Fruit fly (Drosophila melanogaster) whole organism, pupa: ENCODE measurements around the gene Dtg.

ENCODE experiments used
- CG10348 ChIP-seq: fragments of 200-800 bp; sonication (Bioruptor generic); IDR thresholded peaks from 2 replicates; pipeline ENCODE4 v1.3.6; 2022; ENCODE audit warnings: missing biosample characterization, missing genetic modification characterization
- CG12605 ChIP-seq: fragments of 200-800 bp; sonication (Bioruptor generic); IDR thresholded peaks from 2 replicates; pipeline ENCODE4 v1.3.6; 2022; ENCODE audit warnings: missing biosample characterization, missing genetic modification characterization
- CG13204 ChIP-seq: fragments of 200-800 bp; sonication (Bioruptor generic); optimal IDR thresholded peaks from 2 replicates; lab custom pipeline; 2018; ENCODE audit warnings: missing biosample characterization, mild to moderate bottlenecking, missing genetic modification characterization, moderate library complexity
- CG14655 ChIP-seq: fragments of 200-800 bp; sonication (Bioruptor generic); optimal IDR thresholded peaks from 3 replicates; lab custom pipeline; 2017; ENCODE audit warnings: mild to moderate bottlenecking, missing biosample characterization, missing genetic modification reagents, missing genetic modification characterization
- CG15710 ChIP-seq: fragments of 200-800 bp; sonication (Bioruptor generic); optimal IDR thresholded peaks from 2 replicates; lab custom pipeline; 2018; ENCODE audit warnings: missing biosample characterization, mild to moderate bottlenecking, missing genetic modification characterization, moderate library complexity
- CG17806 ChIP-seq: fragments of 200-800 bp; sonication (Bioruptor generic); optimal IDR thresholded peaks from 2 replicates; lab custom pipeline; 2018; ENCODE audit warnings: missing biosample characterization, mild to moderate bottlenecking, missing genetic modification characterization, moderate library complexity
- CG32121 ChIP-seq: fragments of 200-800 bp; sonication (Bioruptor generic); IDR thresholded peaks from 2 replicates; pipeline ENCODE4 v1.3.6; 2022; ENCODE audit warnings: missing biosample characterization, missing genetic modification characterization
- CG34367 ChIP-seq: fragments of 200-800 bp; sonication (Bioruptor generic); optimal IDR thresholded peaks from 2 replicates; lab custom pipeline; 2018; ENCODE audit warnings: missing biosample characterization, mild to moderate bottlenecking, missing genetic modification characterization
- CG4496 ChIP-seq: fragments of 200-800 bp; sonication (Bioruptor generic); IDR thresholded peaks from 3 replicates; pipeline ENCODE4 v1.3.6; 2022; ENCODE audit warnings: missing biosample characterization, missing genetic modification characterization
- CG8159 ChIP-seq: fragments of 200-800 bp; sonication (Bioruptor generic); optimal IDR thresholded peaks from 3 replicates; lab custom pipeline; 2018; ENCODE audit warnings: missing biosample characterization, mild to moderate bottlenecking, missing genetic modification characterization, moderate library complexity
- CG8301 ChIP-seq: fragments of 200-800 bp; sonication (Bioruptor generic); optimal IDR thresholded peaks from 2 replicates; lab custom pipeline; 2018; ENCODE audit warnings: missing biosample characterization, mild to moderate bottlenecking, missing genetic modification characterization
- CG9948 ChIP-seq: fragments of 200-800 bp; sonication (Bioruptor generic); optimal IDR thresholded peaks from 2 replicates; lab custom pipeline; 2018; ENCODE audit warnings: missing biosample characterization, mild to moderate bottlenecking, missing genetic modification characterization, moderate library complexity
- D1 ChIP-seq: fragments of 200-800 bp; sonication (Bioruptor generic); optimal IDR thresholded peaks from 2 replicates; lab custom pipeline; 2018; ENCODE audit warnings: missing biosample characterization, mild to moderate bottlenecking, missing genetic modification characterization, moderate library complexity
- EcR ChIP-seq: fragments of 200-800 bp; sonication (Bioruptor generic); optimal IDR thresholded peaks from 3 replicates; lab custom pipeline; 2019; ENCODE audit warnings: missing biosample characterization, missing genetic modification characterization, mild to moderate bottlenecking, moderate library complexity, missing genetic modification reagents
- Ets98B ChIP-seq: fragments of 200-800 bp; sonication (Bioruptor generic); IDR thresholded peaks from 2 replicates; pipeline ENCODE4 v1.3.6; 2022; ENCODE audit warnings: missing biosample characterization, missing genetic modification characterization
- Pif1A ChIP-seq: fragments of 200-800 bp; sonication (Bioruptor generic); optimal IDR thresholded peaks from 3 replicates; lab custom pipeline; 2016; ENCODE audit warnings: missing biosample characterization, missing genetic modification characterization
- Pif1B ChIP-seq: fragments of 200-800 bp; sonication (Bioruptor generic); optimal IDR thresholded peaks from 3 replicates; lab custom pipeline; 2016; ENCODE audit warnings: missing biosample characterization, missing genetic modification characterization
- Snoo ChIP-seq: fragments of 200-800 bp; sonication (Bioruptor generic); optimal IDR thresholded peaks from 3 replicates; lab custom pipeline; 2017; ENCODE audit warnings: missing biosample characterization, mild to moderate bottlenecking, missing genetic modification characterization, inconsistent platforms
- fd96Ca ChIP-seq: fragments of 200-800 bp; sonication (Bioruptor generic); IDR thresholded peaks from 3 replicates; pipeline ENCODE4 v1.3.6; 2022; ENCODE audit warnings: missing biosample characterization, missing genetic modification characterization
- gl ChIP-seq: fragments of 200-800 bp; sonication (Bioruptor generic); optimal IDR thresholded peaks from 2 replicates; lab custom pipeline; 2018; ENCODE audit warnings: missing biosample characterization, mild to moderate bottlenecking, missing genetic modification characterization
- rn ChIP-seq: fragments of 200-800 bp; sonication (Bioruptor generic); IDR thresholded peaks from 2 replicates; pipeline ENCODE4 v1.3.6; 2022; ENCODE audit warnings: missing biosample characterization, missing genetic modification characterization

Dtg gene

dm6 chr3R:12688116-12688515 lies 40.3 kb downstream of the Dtg start:
- TF ChIP-seq Snoo (no peak), CG15710 (tag; lab: Kevin White, UChicago) (no peak), CG13204 (GFP tag; lab: Kevin White, UChicago) (no peak), CG12605 (GFP tag; lab: Robert Waterston, UW) (no peak), CG34367 (tag; lab: Kevin White, UChicago) (no peak), CG17806 (tag; lab: Kevin White, UChicago) (no peak), D1 (tag; lab: Kevin White, UChicago) (no peak), Ets98B (GFP tag; lab: Robert Waterston, UW) (no peak), Pif1B (no peak), CG9948 (tag; lab: Kevin White, UChicago) (no peak), fd96Ca (GFP tag; lab: Robert Waterston, UW) (no peak), gl (tag; lab: Kevin White, UChicago) (no peak), CG14655 (GFP tag; lab: Kevin White, UChicago) (no peak), CG8301 (tag; lab: Kevin White, UChicago) (no peak), CG10348 (GFP tag; lab: Robert Waterston, UW) (no peak), CG32121 (no peak), CG4496 (GFP tag; lab: Robert Waterston, UW) (no peak), rn (GFP tag; lab: Robert Waterston, UW) (no peak), EcR (GFP tag; lab: Kevin White, UChicago) (no peak)

- TF ChIP-seq Pif1B: no peak
- no peak for TF ChIP-seq CG13204 (GFP tag; lab: Kevin White, UChicago)
- TF ChIP-seq EcR (GFP tag; lab: Kevin White, UChicago): no peak
- no peak for TF ChIP-seq CG34367 (tag; lab: Kevin White, UChicago)
- no peak for TF ChIP-seq Pif1A
- no peak for TF ChIP-seq CG8159 (tag; lab: Kevin White, UChicago)
- no peak for TF ChIP-seq CG15710 (tag; lab: Kevin White, UChicago)
- no peak for TF ChIP-seq CG8301 (tag; lab: Kevin White, UChicago)
- no peak for TF ChIP-seq CG4496 (GFP tag; lab: Robert Waterston, UW)
- no peak for TF ChIP-seq CG10348 (GFP tag; lab: Robert Waterston, UW)
- no peak for TF ChIP-seq CG32121
Measured at dm6 chr3R:12688672-12689417, 41.0 kb downstream of the Dtg start, which contains the start of gene kar. Gene kar (minus strand): TSS chr3R:12689367.

dm6 chr3R:12691422-12692101 lies 43.7 kb downstream of the Dtg start, which contains the start of gene Arp1:
Gene Arp1 (plus strand): TSS chr3R:12691743.
- TF ChIP-seq CG32121: no peak
- TF ChIP-seq Ets98B (GFP tag; lab: Robert Waterston, UW): no peak
- no peak for TF ChIP-seq CG8301 (tag; lab: Kevin White, UChicago)
- TF ChIP-seq CG8159 (tag; lab: Kevin White, UChicago): no peak
- no peak for TF ChIP-seq rn (GFP tag; lab: Robert Waterston, UW)
- no peak for TF ChIP-seq CG9948 (tag; lab: Kevin White, UChicago)
- TF ChIP-seq CG14655 (GFP tag; lab: Kevin White, UChicago): no peak
- no peak for TF ChIP-seq Pif1B
- no peak for TF ChIP-seq D1 (tag; lab: Kevin White, UChicago)
- TF ChIP-seq Pif1A: no peak

dm6 chr3R:12692497-12692896 lies 44.6 kb downstream of the Dtg start, which contains the start of gene CG31347:
Gene CG31347 (minus strand): TSS chr3R:12692597.
- TF ChIP-seq CG15710 (tag; lab: Kevin White, UChicago) (no peak), CG17806 (tag; lab: Kevin White, UChicago) (no peak), CG4496 (GFP tag; lab: Robert Waterston, UW) (no peak), CG14655 (GFP tag; lab: Kevin White, UChicago) (no peak), rn (GFP tag; lab: Robert Waterston, UW) (no peak), CG34367 (tag; lab: Kevin White, UChicago) (no peak), CG13204 (GFP tag; lab: Kevin White, UChicago) (no peak), Ets98B (GFP tag; lab: Robert Waterston, UW) (no peak)
- TF ChIP-seq, all 21 proteins: peak for 0

dm6 chr3R:12694742-12695141 lies 46.9 kb downstream of the Dtg start, which contains the start of the genes CG14391 and NijC:
Gene CG14391 (minus strand): TSS chr3R:12694842.
Gene NijC (plus strand): TSS chr3R:12695129.
- TF ChIP-seq Pif1B: no peak
- no peak for TF ChIP-seq fd96Ca (GFP tag; lab: Robert Waterston, UW)
- no peak for TF ChIP-seq EcR (GFP tag; lab: Kevin White, UChicago)

- TF ChIP-seq CG12605 (GFP tag; lab: Robert Waterston, UW) (no peak), gl (tag; lab: Kevin White, UChicago) (no peak), CG4496 (GFP tag; lab: Robert Waterston, UW) (no peak), CG14655 (GFP tag; lab: Kevin White, UChicago) (no peak), Ets98B (GFP tag; lab: Robert Waterston, UW) (no peak), CG8159 (tag; lab: Kevin White, UChicago) (no peak), CG15710 (tag; lab: Kevin White, UChicago) (no peak), CG32121 (no peak), CG13204 (GFP tag; lab: Kevin White, UChicago) (no peak), rn (GFP tag; lab: Robert Waterston, UW) (no peak), D1 (tag; lab: Kevin White, UChicago) (no peak), EcR (GFP tag; lab: Kevin White, UChicago) (no peak), CG9948 (tag; lab: Kevin White, UChicago) (no peak), CG17806 (tag; lab: Kevin White, UChicago) (no peak)
Measured at dm6 chr3R:12697022-12697421, 49.2 kb downstream of the Dtg start, which contains the start of gene Past1. Gene Past1 (plus strand): TSS chr3R:12697322.
